Fruit fly (Drosophila melanogaster): ENCODE measurements around the gene Hmgcr.

The Hmgcr gene

dm6 chr3R:23736365-23736764 is 3.2 kb downstream of the Hmgcr start (continued):
- peak; percentile 14 for TF ChIP-seq CG12071 (GFP tag; optimal IDR thresholded peaks at IDR 0.05)
- peak; percentile 17 for TF ChIP-seq oc (tag; optimal IDR thresholded peaks at IDR 0.05)
- TF ChIP-seq Scr (GFP tag; IDR thresholded peaks at IDR 0.05; ENCODE audit: partially characterized antibody): no peak
- peak; percentile 7 for TF ChIP-seq pb (GFP tag; optimal IDR thresholded peaks at IDR 0.05)
- peak; percentile 42; the same call in 1 of the 3 replicates for TF ChIP-seq H15 (GFP tag; IDR thresholded peaks at IDR 0.05)
- peak; percentile 62 for TF ChIP-seq abd-A (tag; optimal IDR thresholded peaks at IDR 0.05)
- peak; percentile 65 for TF ChIP-seq Med (GFP tag)
- TF ChIP-seq CG42726 (GFP tag; IDR thresholded peaks at IDR 0.05; ENCODE audit: partially characterized antibody): no peak
- TF ChIP-seq ab (GFP tag; optimal IDR thresholded peaks at IDR 0.05): no peak

DNA sequence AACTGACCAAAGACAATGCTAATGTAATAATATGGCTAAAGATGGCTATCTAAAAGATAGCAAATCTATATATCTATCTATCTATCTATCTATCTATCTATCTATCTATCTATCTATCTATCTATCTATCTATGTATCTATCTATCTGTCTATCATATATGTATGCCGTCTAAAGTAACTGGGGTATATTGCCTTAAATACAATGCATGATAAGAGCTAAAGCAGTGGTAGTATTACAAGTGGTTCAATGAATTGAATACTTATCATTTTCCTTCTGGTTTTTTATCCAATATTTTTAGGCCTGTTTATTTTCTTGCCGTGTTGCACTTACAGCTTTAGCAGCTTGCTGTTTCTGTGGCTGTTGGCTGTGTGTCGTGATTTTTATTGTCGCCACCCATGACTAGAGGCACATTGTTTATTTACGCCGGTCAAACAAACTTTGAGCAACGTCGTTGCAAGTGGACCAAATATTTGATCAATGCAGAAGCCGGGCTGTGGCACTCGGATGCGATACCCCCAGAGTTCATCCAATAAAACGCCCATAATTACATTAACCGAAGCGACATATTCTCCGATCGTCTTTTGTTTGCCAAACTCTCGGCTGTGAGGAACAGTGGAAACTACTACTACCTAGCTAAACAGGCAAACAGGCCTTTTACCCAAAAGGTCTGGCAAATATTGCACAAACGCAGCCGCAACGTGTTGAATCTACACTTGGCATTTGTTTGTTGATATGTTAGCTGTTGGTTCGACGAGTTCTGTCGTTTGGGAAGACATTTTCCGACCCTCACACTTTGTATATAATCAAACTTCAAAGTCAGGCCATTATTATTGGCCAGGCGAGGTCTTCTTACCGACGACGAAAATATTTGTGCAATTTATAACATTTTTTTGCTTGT is 4.8 kb downstream of the Hmgcr start:
- TF ChIP-seq CG1602 (GFP tag; optimal IDR thresholded peaks at IDR 0.05) (no peak), nom (GFP tag; optimal IDR thresholded peaks at IDR 0.05) (peak; percentile 5), prd (optimal IDR thresholded peaks at IDR 0.05) (no peak), prd (GFP tag; IDR thresholded peaks at IDR 0.05) (0 out of 3 replicates have a peak, but pooled peaks have one; percentile 14), Xbp1 (GFP tag; optimal IDR thresholded peaks at IDR 0.05) (no peak), MBD-R2 (GFP tag; IDR thresholded peaks at IDR 0.05) (no peak), pnt (GFP tag; optimal IDR thresholded peaks at IDR 0.05) (no peak), ap (GFP tag; IDR thresholded peaks at IDR 0.05) (no peak), sc (optimal IDR thresholded peaks at IDR 0.05) (no peak), sc (GFP tag; optimal IDR thresholded peaks at IDR 0.05) (no peak), Asciz (GFP tag; optimal IDR thresholded peaks at IDR 0.05) (no peak), maf-S (GFP tag; optimal IDR thresholded peaks at IDR 0.05) (no peak), Mad (GFP tag; optimal IDR thresholded peaks at IDR 0.05) (no peak), CG15696 (tag; optimal IDR thresholded peaks at IDR 0.05) (peak; percentile 45), ato (GFP tag; IDR thresholded peaks at IDR 0.05; ENCODE audit: partially characterized antibody) (no peak), Mes4 (GFP tag; optimal IDR thresholded peaks at IDR 0.05) (no peak), CG2120 (GFP tag; optimal IDR thresholded peaks at IDR 0.05) (no peak), br (optimal IDR thresholded peaks at IDR 0.05) (no peak), tap (tag; optimal IDR thresholded peaks at IDR 0.05) (no peak), Hand (GFP tag; optimal IDR thresholded peaks at IDR 0.05) (no peak), CG10959 (GFP tag; IDR thresholded peaks at IDR 0.05) (no peak), CG31365 (tag; optimal IDR thresholded peaks at IDR 0.05) (peak; percentile 10), nerfin-1 (tag; optimal IDR thresholded peaks at IDR 0.05) (no peak), Sox102F (GFP tag; optimal IDR thresholded peaks at IDR 0.05) (no peak), CG3163 (GFP tag; optimal IDR thresholded peaks at IDR 0.05) (no peak), Med (GFP tag) (peak; percentile 57), Vsx1 (GFP tag; optimal IDR thresholded peaks at IDR 0.05) (no peak), Ptx1 (GFP tag; IDR thresholded peaks at IDR 0.05) (no peak), NC2β (GFP tag; optimal IDR thresholded peaks at IDR 0.05) (no peak), Dbx (GFP tag; IDR thresholded peaks at IDR 0.05) (no peak), tup (GFP tag; optimal IDR thresholded peaks at IDR 0.05) (no peak), CG18476 (GFP tag; optimal IDR thresholded peaks at IDR 0.05) (no peak), Hr39 (optimal IDR thresholded peaks at IDR 0.05) (no peak), CTCF (GFP tag; optimal IDR thresholded peaks at IDR 0.05) (no peak), CG6765 (GFP tag; optimal IDR thresholded peaks at IDR 0.05) (no peak), ems (GFP tag; optimal IDR thresholded peaks at IDR 0.05) (no peak), Hr51 (GFP tag; optimal IDR thresholded peaks at IDR 0.05) (no peak), CG11085 (GFP tag; IDR thresholded peaks at IDR 0.05) (no peak), crc (GFP tag; optimal IDR thresholded peaks at IDR 0.05) (no peak), HLH54F (GFP tag; optimal IDR thresholded peaks at IDR 0.05) (no peak), CG2875 (GFP tag; optimal IDR thresholded peaks at IDR 0.05) (no peak), CG10209 (GFP tag; optimal IDR thresholded peaks at IDR 0.05) (peak; percentile 10)
